Fruit fly (Drosophila melanogaster) whole organism, embryonic: Measurements from ENCODE around the gene CG46304.

Experiments
- ATbp ChIP-seq: fragments of 200-800 bp; sonication (Bioruptor generic); optimal IDR thresholded peaks from 2 replicates; lab custom pipeline; 2017; ENCODE audit warnings: missing biosample characterization, mild to moderate bottlenecking, missing genetic modification characterization, missing genetic modification reagents
- Adf1 ChIP-seq: fragments of 200-800 bp; sonication (Bioruptor generic); IDR thresholded peaks from 2 replicates; pipeline ENCODE4 v1.3.6; 2022; ENCODE audit warnings: missing biosample characterization, missing genetic modification characterization
- Atf-2 ChIP-seq: fragments of 200-800 bp; sonication (Bioruptor generic); optimal IDR thresholded peaks from 2 replicates; lab custom pipeline; 2016; ENCODE audit warnings: missing biosample characterization, missing genetic modification characterization
- BEAF-32 ChIP-seq: fragments of 200-800 bp; sonication (Bioruptor generic); optimal IDR thresholded peaks from 3 replicates; lab custom pipeline; 2017; ENCODE audit warnings: missing biosample characterization, missing genetic modification characterization, mild to moderate bottlenecking, moderate library complexity, missing genetic modification reagents
- BtbVII ChIP-seq: fragments of 200-800 bp; sonication (Bioruptor generic); optimal IDR thresholded peaks from 3 replicates; lab custom pipeline; 2017; ENCODE audit warnings: missing biosample characterization, mild to moderate bottlenecking, missing genetic modification characterization
- CG10431 ChIP-seq: fragments of 200-800 bp; sonication (Bioruptor generic); optimal IDR thresholded peaks from 3 replicates; lab custom pipeline; 2018; ENCODE audit warnings: missing biosample characterization, mild to moderate bottlenecking, missing genetic modification characterization
- CG11085 ChIP-seq: fragments of 200-800 bp; sonication (Bioruptor generic); IDR thresholded peaks from 2 replicates; pipeline ENCODE4 v1.3.6; 2022; ENCODE audit warnings: missing biosample characterization, missing genetic modification characterization
- CG12219 ChIP-seq: fragments of 200-800 bp; sonication (Bioruptor generic); optimal IDR thresholded peaks from 3 replicates; lab custom pipeline; 2018; ENCODE audit warnings: missing biosample characterization, mild to moderate bottlenecking, missing genetic modification characterization
- CG1529 ChIP-seq: fragments of 200-800 bp; sonication (Bioruptor generic); optimal IDR thresholded peaks from 3 replicates; lab custom pipeline; 2018; ENCODE audit warnings: missing biosample characterization, missing genetic modification characterization
- CG15601 ChIP-seq: fragments of 200-800 bp; sonication (Bioruptor generic); optimal IDR thresholded peaks from 3 replicates; lab custom pipeline; 2019; ENCODE audit warnings: missing biosample characterization, mild to moderate bottlenecking, missing genetic modification characterization, moderate library complexity
- CG17359 ChIP-seq: fragments of 200-800 bp; sonication (Bioruptor generic); optimal IDR thresholded peaks from 3 replicates; lab custom pipeline; 2018; ENCODE audit warnings: missing biosample characterization, mild to moderate bottlenecking, missing genetic modification characterization, moderate library complexity
- CG18262 ChIP-seq: fragments of 200-800 bp; optimal IDR thresholded peaks from 3 replicates; lab custom pipeline; 2019; ENCODE audit warnings: missing biosample characterization, mild to moderate bottlenecking, missing genetic modification characterization, moderate library complexity
- CG2875 ChIP-seq: fragments of 200-800 bp; sonication (Bioruptor generic); optimal IDR thresholded peaks from 2 replicates; lab custom pipeline; 2017; ENCODE audit warnings: missing biosample characterization, mild to moderate bottlenecking, missing genetic modification characterization, missing genetic modification reagents
- CG30403 ChIP-seq: fragments of 200-800 bp; sonication (Bioruptor generic); optimal IDR thresholded peaks from 3 replicates; lab custom pipeline; 2016; ENCODE audit warnings: missing biosample characterization, missing genetic modification characterization
- CG31365 ChIP-seq: fragments of 200-800 bp; sonication (Bioruptor generic); optimal IDR thresholded peaks from 2 replicates; lab custom pipeline; 2018; ENCODE audit warnings: missing biosample characterization, mild to moderate bottlenecking, missing genetic modification characterization
- CG4328 ChIP-seq: fragments of 200-800 bp; sonication (Bioruptor generic); optimal IDR thresholded peaks from 3 replicates; lab custom pipeline; 2017; ENCODE audit warnings: missing biosample characterization, missing genetic modification reagents, missing genetic modification characterization
- CG6654 ChIP-seq: fragments of 200-800 bp; sonication (Bioruptor generic); optimal IDR thresholded peaks from 2 replicates; lab custom pipeline; 2017; ENCODE audit warnings: missing biosample characterization, mild to moderate bottlenecking, missing genetic modification characterization
- CG7786 ChIP-seq: fragments of 200-800 bp; sonication (Bioruptor generic); optimal IDR thresholded peaks from 2 replicates; lab custom pipeline; 2016; ENCODE audit warnings: missing biosample characterization, missing genetic modification characterization
- CG8924 ChIP-seq: fragments of 200-800 bp; optimal IDR thresholded peaks from 3 replicates; lab custom pipeline; 2019; ENCODE audit warnings: missing biosample characterization, mild to moderate bottlenecking, missing genetic modification characterization, moderate library complexity
- CG9727 ChIP-seq: fragments of 200-800 bp; sonication (Bioruptor generic); optimal IDR thresholded peaks from 3 replicates; lab custom pipeline; 2017; ENCODE audit warnings: missing biosample characterization, mild to moderate bottlenecking, missing genetic modification characterization
- Dfd ChIP-seq, 2 experiments: fragments of >200 bp; optimal IDR thresholded peaks; 2 replicates each; lab custom pipeline; 2017; ENCODE audit warnings: missing biosample characterization in 2 of 2, missing genetic modification characterization in 2 of 2
- Drgx ChIP-seq: fragments of 200-800 bp; sonication (Bioruptor generic); IDR thresholded peaks from 2 replicates; pipeline ENCODE4 v1.3.6; 2022; ENCODE audit warnings: missing biosample characterization, missing genetic modification characterization
- ERR ChIP-seq: fragments of 200-800 bp; sonication (Bioruptor generic); optimal IDR thresholded peaks from 2 replicates; lab custom pipeline; 2016; ENCODE audit warnings: missing biosample characterization, missing genetic modification characterization
- Fer3 ChIP-seq: fragments of 200-800 bp; sonication (Bioruptor generic); optimal IDR thresholded peaks from 2 replicates; lab custom pipeline; 2018; ENCODE audit warnings: missing biosample characterization, mild to moderate bottlenecking, missing genetic modification characterization, moderate library complexity
- Jarid2 ChIP-seq: fragments of 200-800 bp; sonication (Bioruptor generic); optimal IDR thresholded peaks from 3 replicates; lab custom pipeline; 2017; ENCODE audit warnings: mild to moderate bottlenecking, missing biosample characterization, missing genetic modification reagents, missing genetic modification characterization
- Kr ChIP-seq: fragments of 200-800 bp; sonication (Bioruptor generic); optimal IDR thresholded peaks from 2 replicates; lab custom pipeline; 2017; ENCODE audit warnings: missing biosample characterization, mild to moderate bottlenecking, missing genetic modification characterization
- Nf-YB ChIP-seq: fragments of 200-800 bp; sonication (Bioruptor generic); optimal IDR thresholded peaks from 3 replicates; lab custom pipeline; 2019; ENCODE audit warnings: missing biosample characterization, mild to moderate bottlenecking, missing genetic modification characterization, moderate library complexity
- Ptx1 ChIP-seq: fragments of 200-800 bp; sonication (Bioruptor generic); IDR thresholded peaks from 2 replicates; pipeline ENCODE4 v1.3.6; 2022; ENCODE audit warnings: missing biosample characterization, missing genetic modification characterization
- Spps ChIP-seq: fragments of 200-800 bp; sonication (Bioruptor generic); optimal IDR thresholded peaks from 2 replicates; lab custom pipeline; 2018; ENCODE audit warnings: missing biosample characterization, mild to moderate bottlenecking, missing genetic modification characterization
- Ssrp ChIP-seq: fragments of 200-800 bp; sonication (Bioruptor generic); optimal IDR thresholded peaks from 2 replicates; lab custom pipeline; 2018; ENCODE audit warnings: missing biosample characterization, mild to moderate bottlenecking, missing genetic modification characterization, moderate library complexity
- Xrp1 ChIP-seq: fragments of 200-800 bp; sonication (Bioruptor generic); IDR thresholded peaks from 2 replicates; pipeline ENCODE4 v1.3.6; 2022; ENCODE audit warnings: missing biosample characterization, missing genetic modification characterization
- YL-1 ChIP-seq: fragments of 200-800 bp; sonication (Bioruptor generic); optimal IDR thresholded peaks from 3 replicates; lab custom pipeline; 2017; ENCODE audit warnings: missing biosample characterization, mild to moderate bottlenecking, missing genetic modification characterization
- caup ChIP-seq: fragments of 200-800 bp; sonication (Bioruptor generic); optimal IDR thresholded peaks from 3 replicates; lab custom pipeline; 2017; ENCODE audit warnings: missing biosample characterization, mild to moderate bottlenecking, missing genetic modification characterization, moderate library complexity; ENCODE audit not compliant: severe bottlenecking
- dpn ChIP-seq, 2 experiments: fragments of 200-800 bp; sonication (Bioruptor generic); optimal IDR thresholded peaks; 3 replicates each; lab custom pipeline; 2016; ENCODE audit warnings: missing biosample characterization in 2 of 2, missing genetic modification characterization in 2 of 2
- fd3F ChIP-seq: fragments of 200-800 bp; sonication (Bioruptor generic); optimal IDR thresholded peaks from 2 replicates; lab custom pipeline; 2018; ENCODE audit warnings: missing biosample characterization, mild to moderate bottlenecking, missing genetic modification characterization, moderate library complexity
- gce ChIP-seq: fragments of 200-800 bp; sonication (Bioruptor generic); IDR thresholded peaks from 3 replicates; pipeline ENCODE4 v1.3.6; 2022; ENCODE audit warnings: missing biosample characterization, missing genetic modification characterization
- gt ChIP-seq: fragments of 200-800 bp; sonication (Bioruptor generic); IDR thresholded peaks from 2 replicates; pipeline ENCODE4 v1.3.6; 2022; ENCODE audit warnings: missing biosample characterization, missing genetic modification characterization
- hkb ChIP-seq, 2 experiments: fragments of 200-800 bp in 1 of 2; fragments of >200 bp in 1 of 2; sonication (Bioruptor generic) in 1 of 2; IDR thresholded peaks in 1 of 2; optimal IDR thresholded peaks in 1 of 2; 2 replicates each; pipeline versions ENCODE4 v1.3.6 to Lab custom; 2017 to 2022; ENCODE audit warnings: missing biosample characterization in 1 of 2, missing genetic modification characterization in 1 of 2
- lab ChIP-seq: fragments of 200-800 bp; sonication (Bioruptor generic); optimal IDR thresholded peaks from 3 replicates; lab custom pipeline; 2017; ENCODE audit warnings: missing biosample characterization, missing genetic modification characterization, mild to moderate bottlenecking, moderate library complexity, missing genetic modification reagents
- maf-S ChIP-seq: fragments of 200-800 bp; sonication (Bioruptor generic); optimal IDR thresholded peaks from 2 replicates; lab custom pipeline; 2016; ENCODE audit warnings: missing biosample characterization, missing genetic modification characterization
- peb ChIP-seq: fragments of 200-800 bp; sonication (Bioruptor generic); IDR thresholded peaks from 2 replicates; pipeline ENCODE4 v1.3.6; 2022; ENCODE audit warnings: missing biosample characterization, missing genetic modification characterization
- pum ChIP-seq: fragments of 200-800 bp; sonication (Bioruptor generic); optimal IDR thresholded peaks from 2 replicates; lab custom pipeline; 2016; ENCODE audit warnings: missing biosample characterization, missing genetic modification characterization
- sc ChIP-seq, 3 experiments: fragments of >200 bp in 2 of 3; fragments of 200-800 bp in 1 of 3; sonication (Bioruptor generic) in 1 of 3; optimal IDR thresholded peaks; 2 replicates in 2 of 3; 3 replicates in 1 of 3; lab custom pipeline; 2017; ENCODE audit warnings: mild to moderate bottlenecking in 1 of 3, missing biosample characterization in 1 of 3, missing genetic modification characterization in 1 of 3, missing genetic modification reagents in 1 of 3
- so ChIP-seq: fragments of 200-800 bp; sonication (Bioruptor generic); IDR thresholded peaks from 3 replicates; pipeline ENCODE4 v1.3.6; 2022; ENCODE audit warnings: missing biosample characterization, missing genetic modification characterization
- tna ChIP-seq: fragments of 200-800 bp; sonication (Bioruptor generic); IDR thresholded peaks from 2 replicates; pipeline ENCODE4 v1.3.6; 2022; ENCODE audit warnings: missing biosample characterization, missing genetic modification characterization; ENCODE audit not compliant: partially characterized antibody
- vvl ChIP-seq: fragments of 200-800 bp; sonication (Bioruptor generic); IDR thresholded peaks from 2 replicates; pipeline ENCODE4 v1.3.6; 2022; ENCODE audit warnings: missing biosample characterization, missing genetic modification characterization
- zen ChIP-seq: fragments of 200-800 bp; sonication (Bioruptor generic); optimal IDR thresholded peaks from 3 replicates; lab custom pipeline; 2018; ENCODE audit warnings: missing biosample characterization, mild to moderate bottlenecking, missing genetic modification characterization, moderate library complexity

Gene CG46304

dm6 chr2L:18974063-18974779 lies 28.1 kb downstream of the CG46304 start, which contains the start of the genes L2HGDH and CG10431 (continued):
- peak; percentile 85 for TF ChIP-seq CG8924 (tag; lab: Kevin White, UChicago)
- TF ChIP-seq fd3F (GFP tag; lab: Kevin White, UChicago) = peak; percentile 44
- no peak for TF ChIP-seq Kr (GFP tag; lab: Kevin White, UChicago)
- TF ChIP-seq Xrp1 (GFP tag; lab: Robert Waterston, UW) = peak; percentile 36; the same call in 1 of the 2 replicates
- TF ChIP-seq CG11085 (GFP tag; lab: Robert Waterston, UW) = no peak
- no peak for TF ChIP-seq peb
- peak; percentile 56 for TF ChIP-seq CG4328 (GFP tag; lab: Kevin White, UChicago)
- TF ChIP-seq zen (tag; lab: Kevin White, UChicago) = peak; percentile 66
- peak; percentile 37 for TF ChIP-seq Nf-YB (GFP tag; lab: Kevin White, UChicago)
- TF ChIP-seq Fer3 (tag; lab: Kevin White, UChicago) = peak; percentile 11
- TF ChIP-seq Spps (tag; lab: Kevin White, UChicago) = peak; percentile 23
- peak; percentile 33 for TF ChIP-seq pum (GFP tag; lab: Kevin White, UChicago)
- TF ChIP-seq Atf-2 (GFP tag; lab: Kevin White, UChicago) = no peak
- TF ChIP-seq Adf1 = peak; percentile 44; the same call in 1 of the 2 replicates
- peak; percentile 34 for TF ChIP-seq caup
- peak; percentile 26 for TF ChIP-seq hkb (optimal IDR thresholded peaks at IDR 0.05; lab: Kevin White, UChicago)
- no peak for TF ChIP-seq hkb (GFP tag; IDR thresholded peaks at IDR 0.05; lab: Robert Waterston, UW)
- peak; percentile 57 for TF ChIP-seq Jarid2 (GFP tag; lab: Kevin White, UChicago)
- peak; percentile 45 for TF ChIP-seq CG10431
- TF ChIP-seq CG6654 (GFP tag; lab: Kevin White, UChicago) = no peak
- TF ChIP-seq vvl (GFP tag; lab: Robert Waterston, UW) = no peak; the same call in 1 of the 2 replicates
- TF ChIP-seq lab (GFP tag; lab: Kevin White, UChicago) = peak; percentile 85
- TF ChIP-seq so (GFP tag; lab: Robert Waterston, UW) = 0 out of 3 replicates have a peak, but pooled peaks have one; percentile 32
- peak; percentile 99 for TF ChIP-seq ERR (GFP tag; lab: Kevin White, UChicago)
- no peak for TF ChIP-seq tna (GFP tag; lab: Robert Waterston, UW)
- TF ChIP-seq YL-1 = peak; percentile 52
- peak; percentile 36 for TF ChIP-seq CG31365 (tag; lab: Kevin White, UChicago)
- no peak for TF ChIP-seq sc (optimal IDR thresholded peaks at IDR 0.05; lab: Kevin White, UChicago)
- peak; percentile 4 for TF ChIP-seq sc (GFP tag; optimal IDR thresholded peaks at IDR 0.05; lab: Kevin White, UChicago)
- TF ChIP-seq Ptx1 (GFP tag; lab: Robert Waterston, UW) = peak; percentile 60
- peak; percentile 54 for TF ChIP-seq CG17359 (tag; lab: Kevin White, UChicago)
- peak; percentile 27 for TF ChIP-seq CG2875
- TF ChIP-seq Drgx (GFP tag; lab: Robert Waterston, UW) = 0 out of 2 replicates have a peak, but pooled peaks have one; percentile 11
- peak; percentile 5 for TF ChIP-seq maf-S (GFP tag; lab: Kevin White, UChicago)
- TF ChIP-seq CG9727 (GFP tag; lab: Kevin White, UChicago) = peak; percentile 54
- TF ChIP-seq CG18262 (tag; lab: Kevin White, UChicago) = peak; percentile 69
- TF ChIP-seq ATbp (GFP tag; lab: Kevin White, UChicago) = peak; percentile 25
- no peak for TF ChIP-seq Dfd (GFP tag; optimal IDR thresholded peaks at IDR 0.05; lab: Kevin White, UChicago)
- TF ChIP-seq CG1529 (GFP tag; lab: Kevin White, UChicago) = peak; percentile 35
- TF ChIP-seq CG7786 (GFP tag; lab: Kevin White, UChicago) = peak; percentile 14
- peak; percentile 67 for TF ChIP-seq BtbVII (GFP tag; lab: Kevin White, UChicago)
- peak; percentile 52 for TF ChIP-seq BEAF-32 (GFP tag; lab: Kevin White, UChicago)
- TF ChIP-seq CG12219 (GFP tag; lab: Kevin White, UChicago) = no peak
- peak; percentile 80 for TF ChIP-seq CG30403 (GFP tag; lab: Kevin White, UChicago)
- TF ChIP-seq dpn (GFP tag; optimal IDR thresholded peaks at IDR 0.05; lab: Kevin White, UChicago) = peak; percentile 42 to 68
- TF ChIP-seq gce (GFP tag; lab: Robert Waterston, UW) = no peak
- no peak for TF ChIP-seq gt (GFP tag; lab: Robert Waterston, UW)
- TF ChIP-seq Ssrp (tag; lab: Kevin White, UChicago) = peak; percentile 47
- TF ChIP-seq CG15601 (tag; lab: Kevin White, UChicago) = peak; percentile 71
